Fruit fly (Drosophila melanogaster): Measurements from ENCODE around the gene Acp26Ab.

DNA sequence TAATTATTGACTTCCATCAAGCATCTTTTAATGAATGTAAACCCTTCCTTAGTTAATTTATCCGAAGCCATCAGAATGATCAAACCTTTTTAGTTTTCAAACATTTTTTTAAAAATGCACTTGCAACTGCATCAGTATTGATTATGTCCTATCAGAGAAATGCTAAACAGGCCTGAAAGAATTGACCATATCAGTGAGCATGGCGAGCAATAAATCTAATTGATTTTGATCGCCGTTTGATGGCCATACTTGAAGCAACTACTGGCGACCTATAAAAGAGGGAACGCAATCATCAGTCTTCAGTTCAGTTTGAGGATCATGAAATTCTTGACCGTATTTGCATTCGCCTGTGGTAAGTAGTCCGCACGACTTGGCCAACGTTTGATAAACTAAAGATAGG is 7.0 kb downstream of the Acp26Ab start, which contains the start of gene CG9029:
- TF ChIP-seq CTCF (optimal IDR thresholded peaks at IDR 0.05) (no peak), CG8478 (optimal IDR thresholded peaks at IDR 0.05) (no peak)

All from S2 (cell line).